Fruit fly (Drosophila melanogaster) whole organism, wandering third instar larva: Measurements from ENCODE around the gene Tnpo.

Experiments used
- CG9705 ChIP-seq: fragments of 200-800 bp; sonication (Bioruptor generic); optimal IDR thresholded peaks from 2 replicates; lab custom pipeline; 2018; ENCODE audit warnings: missing biosample characterization, mild to moderate bottlenecking, missing genetic modification characterization
- Dfd ChIP-seq: fragments of >200 bp; optimal IDR thresholded peaks from 2 replicates; lab custom pipeline; 2017; ENCODE audit warnings: missing biosample characterization, missing genetic modification characterization
- Jra ChIP-seq: sonication (Bioruptor generic); optimal IDR thresholded peaks from 2 replicates; lab custom pipeline; 2016; ENCODE audit warnings: missing biosample characterization, missing genetic modification characterization
- Myc ChIP-seq: fragments of >200 bp; optimal IDR thresholded peaks from 2 replicates; lab custom pipeline; 2017
- lola ChIP-seq: fragments of >200 bp; optimal IDR thresholded peaks from 2 replicates; lab custom pipeline; 2017; ENCODE audit warnings: missing biosample characterization, missing genetic modification characterization
- pan ChIP-seq: fragments of >200 bp; optimal IDR thresholded peaks from 2 replicates; lab custom pipeline; 2017
- psq ChIP-seq: fragments of 200-800 bp; sonication (Bioruptor generic); optimal IDR thresholded peaks from 3 replicates; lab custom pipeline; 2017; ENCODE audit warnings: missing biosample characterization, mild to moderate bottlenecking, missing genetic modification characterization, moderate library complexity
- tai ChIP-seq: sonication (Bioruptor generic); optimal IDR thresholded peaks from 2 replicates; lab custom pipeline; 2016; ENCODE audit warnings: missing biosample characterization, missing genetic modification characterization
- usp ChIP-seq: fragments of >200 bp; optimal IDR thresholded peaks from 2 replicates; lab custom pipeline; 2017; ENCODE audit warnings: missing biosample characterization, missing genetic modification characterization

- TF ChIP-seq psq (GFP tag; lab: Kevin White, UChicago) (no peak), lola (GFP tag; lab: Kevin White, UChicago) (no peak), pan (lab: Kevin White, UChicago) (no peak), Dfd (GFP tag; lab: Kevin White, UChicago) (no peak), CG9705 (GFP tag; lab: Kevin White, UChicago) (no peak), Jra (GFP tag; lab: Kevin White, UChicago) (no peak), tai (GFP tag; lab: Kevin White, UChicago) (no peak), usp (GFP tag; lab: Kevin White, UChicago) (no peak), Myc (lab: Kevin White, UChicago) (no peak)
These were observed 40.0 kb downstream of the Tnpo start, which contains the start of gene BG642312 for dm6 chr3L:6233281-6233680.
